Worm (Caenorhabditis elegans) whole organism, young adult: Measurements from ENCODE around the gene gst-10.
"Not testable (repeated sequence)": the region's sequence is repeated elsewhere in the genome, so short reads cannot be mapped to it uniquely, and the experiment has no call there.

Experiments used
- egrh-3 ChIP-seq: fragments of 200-800 bp; sonication (Bioruptor generic); IDR thresholded peaks from 2 replicates; pipeline ENCODE4 v1.3.6; 2022; ENCODE audit warnings: missing genetic modification reagents, missing genetic modification characterization, missing compliant biosample characterization
- hmg-1.2 ChIP-seq: fragments of 200-800 bp; sonication (Bioruptor generic); IDR thresholded peaks from 2 replicates; pipeline ENCODE4 v1.3.6; 2022; ENCODE audit warnings: missing genetic modification reagents, missing genetic modification characterization, missing compliant biosample characterization

DNA sequence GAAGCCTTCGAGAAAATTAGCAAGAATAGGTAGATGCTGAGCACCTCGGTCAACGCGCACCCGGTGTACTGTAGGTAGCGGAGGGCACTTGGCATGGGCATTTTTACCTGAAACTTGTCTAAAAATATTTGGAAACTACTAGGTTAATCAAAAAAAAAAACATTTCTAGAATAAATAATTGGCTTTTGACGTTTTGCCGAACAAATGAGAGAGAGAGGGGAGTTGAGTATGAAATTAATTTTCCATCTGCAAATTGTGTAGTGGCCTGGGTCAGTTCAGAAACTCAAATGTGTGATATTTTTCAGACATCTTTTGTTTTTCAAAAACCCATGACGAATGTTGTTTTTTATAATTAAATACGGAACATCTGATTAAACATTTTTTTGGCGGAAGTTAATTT is 25.2 kb upstream of the gst-10 start, which contains the start of gene Y45G12C.10:
- not testable (repeated sequence) for TF ChIP-seq hmg-1.2, egrh-3 (GFP tag; lab: Robert Waterston, UW)
